Worm (Caenorhabditis elegans): ENCODE results near the gene Y48A6B.9.

Y48A6B.9 gene

DNA sequence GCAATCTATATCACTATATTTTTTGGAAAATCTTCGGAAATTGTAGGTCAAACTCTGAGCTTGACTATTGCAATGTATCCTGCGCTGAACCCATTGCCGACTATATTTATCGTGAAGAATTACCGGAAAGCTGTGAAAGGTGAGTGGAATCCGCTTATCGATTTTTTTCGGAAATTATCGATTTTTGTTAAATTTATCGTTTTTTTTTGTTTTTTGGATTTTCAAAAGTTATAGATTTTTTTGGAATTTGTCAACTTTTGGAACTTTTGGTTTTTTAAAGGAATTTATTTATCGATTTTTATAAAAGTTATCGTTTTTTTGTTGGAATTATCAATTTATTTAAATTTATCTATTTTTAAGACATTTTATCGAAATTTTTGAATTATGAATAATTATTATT lies 43.8 kb downstream of the Y48A6B.9 start:
- TF ChIP-seq unc-62 (GFP tag; optimal IDR thresholded peaks at IDR 0.05) = no peak

DNA sequence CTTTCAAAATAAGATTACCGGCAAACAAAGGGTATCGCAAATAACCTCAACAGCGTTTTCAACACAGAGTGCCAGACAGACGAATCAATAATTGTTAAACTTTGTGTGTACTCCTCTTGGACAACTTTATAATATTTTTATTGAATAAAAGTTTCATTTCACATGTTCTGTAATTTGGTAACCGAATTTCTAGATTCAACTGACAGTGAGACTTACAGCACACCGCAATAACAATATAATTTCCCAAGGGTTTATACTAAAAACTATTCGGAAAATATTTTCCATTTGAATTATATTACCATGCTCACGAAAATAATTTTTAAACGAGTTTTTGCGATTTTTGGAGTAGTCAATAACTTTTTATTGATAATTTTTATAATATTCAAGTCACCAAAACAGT lies 44.4 kb downstream of the Y48A6B.9 start, which contains the start of gene str-246:
Gene str-246, plus strand, starts transcription at position 301 of the 400 bp plus-strand sequence.
- no peak for TF ChIP-seq unc-62 (GFP tag; optimal IDR thresholded peaks at IDR 0.05)

DNA sequence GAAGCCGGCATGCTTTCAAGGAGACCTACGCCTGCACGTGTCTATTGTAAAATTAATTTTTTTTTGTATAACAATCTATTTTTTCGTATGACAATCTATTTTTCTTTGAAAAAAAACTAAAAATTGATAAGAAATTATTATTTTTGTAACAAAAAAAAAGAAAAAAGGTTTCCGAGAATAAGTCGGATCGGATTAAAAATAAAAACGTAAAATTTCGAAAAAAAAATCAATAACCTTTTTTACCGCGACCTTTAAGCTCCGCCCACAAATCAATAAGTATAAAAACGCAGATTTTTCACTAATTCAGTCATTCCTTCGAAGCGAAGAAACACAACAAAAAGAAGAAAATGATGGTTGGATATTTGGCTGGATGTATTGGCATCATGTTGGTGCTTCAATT lies 46.5 kb downstream of the Y48A6B.9 start, which contains the start of gene W09D6.4:
Gene W09D6.4, plus strand, starts transcription at position 301 of the 400 bp plus-strand sequence.
- no peak for TF ChIP-seq unc-62 (GFP tag; optimal IDR thresholded peaks at IDR 0.05)

DNA sequence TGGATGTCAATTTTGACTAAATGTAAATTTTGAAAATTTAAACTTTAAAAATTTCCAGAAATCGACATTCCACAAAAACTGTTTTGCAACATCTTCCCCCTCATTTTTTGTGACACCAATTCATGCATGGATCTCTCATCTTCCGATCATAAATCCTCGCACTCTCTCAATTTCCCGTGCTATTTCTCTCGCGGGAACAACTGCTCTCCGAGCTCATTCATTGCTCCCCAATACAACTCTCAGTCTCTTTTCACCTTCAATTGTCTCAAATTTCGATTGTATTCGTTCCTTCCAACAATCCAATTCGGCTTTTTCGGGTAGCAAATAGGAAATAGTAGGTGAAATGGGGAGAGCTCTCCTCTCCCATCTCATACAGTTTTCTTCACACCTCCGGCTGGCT lies 49.6 kb downstream of the Y48A6B.9 start:
- TF ChIP-seq unc-62 (GFP tag; optimal IDR thresholded peaks at IDR 0.05) = no peak

DNA sequence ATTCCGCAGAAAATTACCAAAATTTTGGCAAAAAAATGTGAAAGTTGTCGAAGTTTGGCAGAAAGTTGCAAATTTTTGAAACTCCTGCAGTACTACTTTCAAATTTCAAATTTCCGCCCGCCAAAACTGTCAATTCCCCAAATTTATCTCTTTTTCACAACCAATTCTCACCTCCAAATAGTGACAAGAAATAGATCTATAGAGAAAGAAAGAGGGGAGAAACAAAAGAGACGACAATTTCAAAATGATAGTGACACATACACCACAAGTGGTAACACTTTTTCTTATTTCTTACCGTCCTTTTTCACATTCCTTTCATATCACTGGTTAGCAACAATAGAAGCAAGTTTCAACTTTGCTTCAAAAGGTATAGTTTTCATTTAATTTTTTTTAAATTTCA lies 51.0 kb downstream of the Y48A6B.9 start:
- no peak for TF ChIP-seq unc-62 (GFP tag; optimal IDR thresholded peaks at IDR 0.05)

Data from whole organism, dauer.